Worm (Caenorhabditis elegans): ENCODE measurements around the gene col-125.

DNA sequence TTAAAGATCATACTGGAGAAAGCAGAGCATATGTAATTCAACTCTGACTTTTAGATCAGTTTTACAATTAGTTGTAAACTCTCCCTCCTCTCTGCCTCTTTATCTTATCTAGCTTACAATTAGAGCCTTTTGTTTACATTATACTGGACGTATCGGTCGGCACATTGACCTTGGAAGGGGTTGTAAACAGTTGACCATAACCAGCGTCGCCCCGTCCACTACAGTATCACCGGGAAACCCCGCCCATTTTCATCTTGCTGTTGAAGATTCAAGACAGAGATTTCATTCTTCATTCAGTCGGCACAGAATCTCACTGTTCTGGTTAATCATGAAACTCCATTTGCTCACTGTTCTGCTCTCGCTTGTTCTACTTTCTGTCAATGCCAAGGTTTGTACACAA lies 38.6 kb upstream of the col-125 start, which contains the start of gene sdz-27:
- TF ChIP-seq jun-1 (tag; optimal IDR thresholded peaks at IDR 0.05) (no peak), lsy-2 (tag; optimal IDR thresholded peaks at IDR 0.05) (no peak), zag-1 (tag; optimal IDR thresholded peaks at IDR 0.05) (no peak), unc-62 (GFP tag; optimal IDR thresholded peaks at IDR 0.05) (no peak), C16A3.4 (tag; optimal IDR thresholded peaks at IDR 0.05) (no peak), ceh-82 (tag; optimal IDR thresholded peaks at IDR 0.05) (no peak), sptf-1 (tag; optimal IDR thresholded peaks at IDR 0.05) (no peak)

All from whole organism, L1 larva.